Worm (Caenorhabditis elegans): ENCODE results near the gene R04A9.9.

R04A9.9 gene

ce11 chrX:381029-381428, 9.3 kb downstream of the R04A9.9 start (continued):
- TF ChIP-seq F49E8.2 (tag; optimal IDR thresholded peaks at IDR 0.05; ENCODE audit: borderline replicate concordance), result no peak
- TF ChIP-seq mdt-29 (GFP tag; IDR thresholded peaks at IDR 0.05), result no peak
- TF ChIP-seq spr-3 (GFP tag; optimal IDR thresholded peaks at IDR 0.05), result no peak
- peak; percentile 43 for TF ChIP-seq mes-2 (tag; optimal IDR thresholded peaks at IDR 0.05; ENCODE audit: poor library complexity, severe bottlenecking)
- no peak for TF ChIP-seq Y105C5A.15 (GFP tag; IDR thresholded peaks at IDR 0.05)
- no peak for TF ChIP-seq cey-2 (tag; optimal IDR thresholded peaks at IDR 0.05; ENCODE audit: borderline replicate concordance, insufficient read depth)
- no peak for TF ChIP-seq vab-7 (GFP tag; IDR thresholded peaks at IDR 0.05)
- no peak for TF ChIP-seq ZK337.2 (GFP tag; IDR thresholded peaks at IDR 0.05)
- no peak for TF ChIP-seq daf-16 (GFP tag; optimal IDR thresholded peaks at IDR 0.05)
- no peak for TF ChIP-seq daf-16 (tag; optimal IDR thresholded peaks at IDR 0.05)
- peak; percentile 22 for TF ChIP-seq hlh-11 (tag; optimal IDR thresholded peaks at IDR 0.05)
- no peak for TF ChIP-seq ctbp-1 (GFP tag; IDR thresholded peaks at IDR 0.05)
- no peak for TF ChIP-seq R02D3.7 (tag; optimal IDR thresholded peaks at IDR 0.05)
- peak; percentile 55 for TF ChIP-seq hlh-30 (tag; optimal IDR thresholded peaks at IDR 0.05; ENCODE audit: insufficient read depth)
- TF ChIP-seq Y75B8A.6 (GFP tag; IDR thresholded peaks at IDR 0.05), result no peak
- peak; percentile 62 for TF ChIP-seq hmg-1.1 (GFP tag; IDR thresholded peaks at IDR 0.05)
- TF ChIP-seq mxl-2 (GFP tag; conservative IDR thresholded peaks at IDR 0.05), result no peak
- peak; percentile 11 for TF ChIP-seq dve-1 (tag; optimal IDR thresholded peaks at IDR 0.05; ENCODE audit: insufficient read depth)
- TF ChIP-seq mep-1 (tag; optimal IDR thresholded peaks at IDR 0.05), result peak; percentile 7
- no peak for TF ChIP-seq hif-1 (tag; optimal IDR thresholded peaks at IDR 0.05)
- peak; percentile 62 for TF ChIP-seq mxl-3 (GFP tag; optimal IDR thresholded peaks at IDR 0.05)
- no peak for TF ChIP-seq ceh-82 (tag; optimal IDR thresholded peaks at IDR 0.05)
- no peak for TF ChIP-seq T20F7.1 (GFP tag; optimal IDR thresholded peaks at IDR 0.05)
- peak; percentile 13 for TF ChIP-seq nhr-28 (tag; optimal IDR thresholded peaks at IDR 0.05)
- no peak for TF ChIP-seq T26A8.4 (GFP tag; IDR thresholded peaks at IDR 0.05)

- TF ChIP-seq cey-2 (tag; optimal IDR thresholded peaks at IDR 0.05; ENCODE audit: borderline replicate concordance, insufficient read depth) (no peak), mep-1 (tag; optimal IDR thresholded peaks at IDR 0.05) (no peak), F49E8.2 (tag; optimal IDR thresholded peaks at IDR 0.05; ENCODE audit: borderline replicate concordance) (no peak), madf-5 (GFP tag; IDR thresholded peaks at IDR 0.05) (no peak), zfp-2 (tag; optimal IDR thresholded peaks at IDR 0.05) (no peak), lin-1 (GFP tag; IDR thresholded peaks at IDR 0.05) (no peak), php-3 (GFP tag; IDR thresholded peaks at IDR 0.05) (no peak), jun-1 (tag; optimal IDR thresholded peaks at IDR 0.05) (no peak), hif-1 (tag; optimal IDR thresholded peaks at IDR 0.05) (no peak), T26A8.4 (GFP tag; IDR thresholded peaks at IDR 0.05) (no peak), egl-43 (GFP tag; IDR thresholded peaks at IDR 0.05) (no peak), zfp-3 (GFP tag; conservative IDR thresholded peaks at IDR 0.05) (no peak), Y5F2A.4 (GFP tag; optimal IDR thresholded peaks at IDR 0.05) (no peak)
Measured at ce11 chrX:380505-380904, 9.9 kb downstream of the R04A9.9 start, which contains the start of gene R04A9.3. Gene R04A9.3, minus strand, starts transcription at chrX:380605.

- TF ChIP-seq duxl-1 (tag; optimal IDR thresholded peaks at IDR 0.05; ENCODE audit: poor library complexity), result no peak
- no peak for TF ChIP-seq tra-1 (GFP tag; IDR thresholded peaks at IDR 0.05)
- TF ChIP-seq nhr-11 (tag; optimal IDR thresholded peaks at IDR 0.05), result no peak
- TF ChIP-seq daf-19 (GFP tag; conservative IDR thresholded peaks at IDR 0.05), result no peak
- TF ChIP-seq cey-2 (tag; optimal IDR thresholded peaks at IDR 0.05; ENCODE audit: borderline replicate concordance, insufficient read depth), result no peak
- no peak for TF ChIP-seq lin-15B (tag; optimal IDR thresholded peaks at IDR 0.05)
- no peak for TF ChIP-seq vab-7 (GFP tag; IDR thresholded peaks at IDR 0.05)
Measured at ce11 chrX:371761-372285, 18.5 kb downstream of the R04A9.9 start, which contains the start of gene nrde-3. Gene nrde-3, plus strand, starts transcription at chrX:372235.

Data from whole organism, L4 larva.